Worm (Caenorhabditis elegans) whole organism, late embryonic: Measurements from ENCODE around the gene C37H5.13.
"Not testable (repeated sequence)": the region's sequence is repeated elsewhere in the genome, so short reads cannot be mapped to it uniquely, and the experiment has no call there.

Experiments
- ama-1 ChIP-seq: fragments of 150-350 bp; optimal IDR thresholded peaks from 2 replicates; lab custom pipeline; 2014
- fax-1 ChIP-seq: sonication (generic microtip); optimal IDR thresholded peaks from 2 replicates; lab custom pipeline; 2016; ENCODE audit warnings: missing genotype, missing genetic modification characterization, missing compliant biosample characterization
- fkh-10 ChIP-seq: fragments of 150-350 bp; optimal IDR thresholded peaks from 2 replicates; lab custom pipeline; 2014; ENCODE audit warnings: missing biosample characterization, missing genetic modification reagents, missing genetic modification characterization
- hlh-13 ChIP-seq: fragments of 200-800 bp; sonication (Bioruptor generic); optimal IDR thresholded peaks from 2 replicates; lab custom pipeline; 2018; ENCODE audit warnings: mild to moderate bottlenecking, missing genetic modification characterization, missing compliant biosample characterization
- hlh-8 ChIP-seq: sonication (generic microtip); optimal IDR thresholded peaks from 2 replicates; lab custom pipeline; 2016; ENCODE audit warnings: missing genotype, missing genetic modification characterization, missing compliant biosample characterization
- rnt-1 ChIP-seq: sonication (generic microtip); optimal IDR thresholded peaks from 2 replicates; lab custom pipeline; 2016; ENCODE audit warnings: missing genetic modification characterization, missing compliant biosample characterization
- unc-55 ChIP-seq: sonication (generic microtip); optimal IDR thresholded peaks from 2 replicates; lab custom pipeline; 2017; ENCODE audit warnings: missing biosample characterization, missing genetic modification reagents, missing genetic modification characterization

DNA sequence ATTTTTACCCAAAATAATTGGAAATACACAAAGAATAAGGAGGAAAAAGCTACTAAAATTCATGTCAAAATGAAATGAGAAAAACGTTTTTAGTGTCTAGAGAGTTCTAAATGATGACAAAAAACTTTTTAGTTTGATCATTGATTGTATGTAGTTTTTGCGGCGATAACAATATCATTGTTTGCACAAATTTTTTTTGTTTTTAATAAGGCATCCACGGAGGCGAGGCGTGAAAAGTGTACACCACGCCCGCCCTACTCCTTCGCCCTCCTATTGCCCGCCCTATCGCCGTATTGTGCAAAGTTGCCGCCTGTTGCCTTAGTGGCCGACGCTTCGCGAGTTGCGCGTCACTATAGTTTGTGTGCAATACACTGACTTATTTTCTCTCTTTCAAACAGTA, 37.3 kb upstream of the C37H5.13 start, which contains the start of gene ugt-10:
- not testable (repeated sequence) for TF ChIP-seq hlh-8 (tag; lab: Kevin White, UChicago); ama-1 (lab: Kevin White, UChicago); hlh-13 (GFP tag; lab: Kevin White, UChicago); unc-55 (GFP tag; lab: Kevin White, UChicago); rnt-1 (tag; lab: Kevin White, UChicago); fax-1 (tag; lab: Kevin White, UChicago); fkh-10 (GFP tag; lab: Kevin White, UChicago)
